Worm (Caenorhabditis elegans) whole organism, L3 larva: Measurements from ENCODE around the gene ZK105.3.

Experiments used
- R02D3.7 ChIP-seq: fragments of 150-350 bp; optimal IDR thresholded peaks from 2 replicates; lab custom pipeline; 2014; ENCODE audit warnings: missing biosample characterization, missing genetic modification characterization
- ZK546.5 ChIP-seq: sonication (generic microtip); optimal IDR thresholded peaks from 2 replicates; lab custom pipeline; 2017; ENCODE audit warnings: missing biosample characterization, missing genetic modification characterization
- ama-1 ChIP-seq: fragments of 150-350 bp; optimal IDR thresholded peaks from 2 replicates; lab custom pipeline; 2018
- ceh-16 ChIP-seq: sonication (generic microtip); optimal IDR thresholded peaks from 2 replicates; lab custom pipeline; 2017; ENCODE audit warnings: missing biosample characterization, missing genetic modification characterization
- ceh-28 ChIP-seq: fragments of 150-350 bp; optimal IDR thresholded peaks from 2 replicates; lab custom pipeline; 2014; ENCODE audit warnings: missing biosample characterization, missing genetic modification reagents, missing genetic modification characterization
- ceh-82 ChIP-seq: fragments of 150-350 bp; optimal IDR thresholded peaks from 2 replicates; lab custom pipeline; 2014; ENCODE audit warnings: missing biosample characterization, missing genetic modification characterization
- egl-27 ChIP-seq: sonication (generic microtip); optimal IDR thresholded peaks from 4 replicates; lab custom pipeline; 2017; ENCODE audit warnings: missing biosample characterization, missing genetic modification reagents, missing genetic modification characterization
- egl-5 ChIP-seq: fragments of 150-350 bp; optimal IDR thresholded peaks from 2 replicates; lab custom pipeline; 2017; ENCODE audit warnings: missing biosample characterization, missing genetic modification reagents, missing genetic modification characterization, inconsistent platforms
- elt-1 ChIP-seq: fragments of 150-350 bp; optimal IDR thresholded peaks from 2 replicates; lab custom pipeline; 2014; ENCODE audit warnings: missing biosample characterization, missing genetic modification characterization
- elt-2 ChIP-seq: sonication (generic microtip); optimal IDR thresholded peaks from 2 replicates; lab custom pipeline; 2016; ENCODE audit warnings: missing genetic modification reagents, mild to moderate bottlenecking, missing genetic modification characterization, missing compliant biosample characterization
- eor-1 ChIP-seq, 2 experiments: fragments of 150-350 bp; optimal IDR thresholded peaks; 2 replicates each; lab custom pipeline; 2014 to 2018; ENCODE audit warnings: missing biosample characterization in 2 of 2, missing genetic modification characterization in 2 of 2
- fkh-10 ChIP-seq: sonication (generic microtip); optimal IDR thresholded peaks from 2 replicates; lab custom pipeline; 2017; ENCODE audit warnings: missing biosample characterization, missing genetic modification reagents, missing genetic modification characterization
- fkh-2 ChIP-seq: fragments of 150-350 bp; optimal IDR thresholded peaks from 2 replicates; lab custom pipeline; 2014; ENCODE audit warnings: missing biosample characterization, missing genetic modification reagents, missing genetic modification characterization
- fos-1 ChIP-seq: fragments of 150-350 bp; optimal IDR thresholded peaks from 2 replicates; lab custom pipeline; 2014; ENCODE audit warnings: missing biosample characterization, missing genetic modification characterization
- hmg-11 ChIP-seq: sonication (generic microtip); optimal IDR thresholded peaks from 2 replicates; lab custom pipeline; 2016; ENCODE audit warnings: missing genetic modification characterization, missing compliant biosample characterization
- jun-1 ChIP-seq: fragments of 150-350 bp; optimal IDR thresholded peaks from 2 replicates; lab custom pipeline; 2014; ENCODE audit warnings: missing biosample characterization, missing genetic modification reagents, missing genetic modification characterization
- lin-15B ChIP-seq: fragments of 150-350 bp; optimal IDR thresholded peaks from 2 replicates; lab custom pipeline; 2014; ENCODE audit warnings: missing biosample characterization, missing genetic modification characterization
- lin-39 ChIP-seq: fragments of 150-350 bp; optimal IDR thresholded peaks from 2 replicates; lab custom pipeline; 2018; ENCODE audit warnings: missing biosample characterization, missing genetic modification reagents, missing genetic modification characterization
- lsy-12 ChIP-seq: sonication (generic microtip); optimal IDR thresholded peaks from 2 replicates; lab custom pipeline; 2016; ENCODE audit warnings: mild to moderate bottlenecking, missing genetic modification characterization, missing compliant biosample characterization
- mml-1 ChIP-seq: fragments of 150-350 bp; sonication (generic microtip); optimal IDR thresholded peaks from 3 replicates; lab custom pipeline; 2014; ENCODE audit warnings: missing biosample characterization, missing genetic modification characterization
- nfya-1 ChIP-seq: sonication (generic microtip); optimal IDR thresholded peaks from 2 replicates; lab custom pipeline; 2017; ENCODE audit warnings: missing genetic modification characterization, mild to moderate bottlenecking, missing compliant biosample characterization, antibody characterized with exemption, moderate library complexity; ENCODE audit not compliant: insufficient read depth
- nhr-11 ChIP-seq: fragments of 150-350 bp; optimal IDR thresholded peaks from 2 replicates; lab custom pipeline; 2014; ENCODE audit warnings: missing biosample characterization, missing genetic modification characterization
- nhr-12 ChIP-seq: fragments of 150-350 bp; optimal IDR thresholded peaks from 2 replicates; lab custom pipeline; 2014; ENCODE audit warnings: missing biosample characterization, missing genetic modification characterization
- nhr-23 ChIP-seq: fragments of 150-350 bp; optimal IDR thresholded peaks from 2 replicates; lab custom pipeline; 2014; ENCODE audit warnings: missing biosample characterization, missing genetic modification reagents, missing genetic modification characterization
- nhr-237 ChIP-seq: fragments of 150-350 bp; optimal IDR thresholded peaks from 2 replicates; lab custom pipeline; 2014; ENCODE audit warnings: missing biosample characterization, missing genetic modification characterization
- nhr-25 ChIP-seq: sonication (generic microtip); optimal IDR thresholded peaks from 2 replicates; lab custom pipeline; 2017; ENCODE audit warnings: missing biosample characterization, missing genetic modification characterization
- nhr-28 ChIP-seq: fragments of 150-350 bp; optimal IDR thresholded peaks from 2 replicates; lab custom pipeline; 2014; ENCODE audit warnings: missing biosample characterization, missing genetic modification characterization
- nhr-43 ChIP-seq: sonication (generic microtip); optimal IDR thresholded peaks from 2 replicates; lab custom pipeline; 2016; ENCODE audit warnings: mild to moderate bottlenecking, missing genetic modification characterization, missing compliant biosample characterization; ENCODE audit not compliant: poor library complexity, severe bottlenecking
- nhr-67 ChIP-seq: fragments of 150-350 bp; optimal IDR thresholded peaks from 2 replicates; lab custom pipeline; 2014; ENCODE audit warnings: missing biosample characterization, missing genetic modification characterization
- nhr-76 ChIP-seq: fragments of 150-350 bp; sonication (generic microtip); optimal IDR thresholded peaks from 5 replicates; lab custom pipeline; 2014; ENCODE audit warnings: missing biosample characterization, missing genetic modification characterization
- nhr-77 ChIP-seq: fragments of 150-350 bp; optimal IDR thresholded peaks from 2 replicates; lab custom pipeline; 2014; ENCODE audit warnings: missing biosample characterization, missing genetic modification characterization
- pha-4 ChIP-seq: fragments of 150-350 bp; optimal IDR thresholded peaks from 2 replicates; lab custom pipeline; 2014; ENCODE audit warnings: missing biosample characterization, missing genetic modification reagents, missing genetic modification characterization
- pqm-1 ChIP-seq: fragments of 150-350 bp; optimal IDR thresholded peaks from 2 replicates; lab custom pipeline; 2017; ENCODE audit warnings: missing biosample characterization, missing genetic modification characterization, inconsistent platforms
- sea-2 ChIP-seq: fragments of 150-350 bp; sonication (generic microtip); optimal IDR thresholded peaks from 4 replicates; lab custom pipeline; 2014; ENCODE audit warnings: missing biosample characterization, missing genetic modification reagents, missing genetic modification characterization
- skn-1 ChIP-seq: fragments of 150-350 bp; optimal IDR thresholded peaks from 2 replicates; lab custom pipeline; 2014; ENCODE audit warnings: missing biosample characterization, missing genetic modification characterization
- snpc-4 ChIP-seq: fragments of 150-350 bp; optimal IDR thresholded peaks from 2 replicates; lab custom pipeline; 2014; ENCODE audit warnings: missing biosample characterization, missing genetic modification characterization
- tbx-2 ChIP-seq: sonication (generic microtip); optimal IDR thresholded peaks from 2 replicates; lab custom pipeline; 2016; ENCODE audit warnings: mild to moderate bottlenecking, missing genetic modification characterization, missing compliant biosample characterization
- unc-39 ChIP-seq: sonication (generic microtip); optimal IDR thresholded peaks from 4 replicates; lab custom pipeline; 2017; ENCODE audit warnings: missing biosample characterization, missing genetic modification characterization
- unc-62 ChIP-seq: fragments of 150-350 bp; sonication (generic microtip); optimal IDR thresholded peaks from 4 replicates; lab custom pipeline; 2014; ENCODE audit warnings: missing biosample characterization, missing genetic modification reagents, missing genetic modification characterization
- zag-1 ChIP-seq: fragments of 150-350 bp; optimal IDR thresholded peaks from 2 replicates; lab custom pipeline; 2014; ENCODE audit warnings: missing biosample characterization, missing genetic modification characterization
- ztf-11 ChIP-seq: fragments of 150-350 bp; optimal IDR thresholded peaks from 2 replicates; lab custom pipeline; 2014; ENCODE audit warnings: missing biosample characterization, missing genetic modification characterization
- ztf-4 ChIP-seq: fragments of 150-350 bp; optimal IDR thresholded peaks from 2 replicates; lab custom pipeline; 2014; ENCODE audit warnings: missing biosample characterization, missing genetic modification characterization

Gene ZK105.3

ce11 chrV:7696842-7697241, at the start of gene ZK105.3:
Gene ZK105.3 (plus strand): TSS chrV:7697142.
- TF ChIP-seq ZK546.5 (tag; lab: Kevin White, UChicago) (no peak), nhr-43 (tag; lab: Kevin White, UChicago) (no peak), pqm-1 (no peak), eor-1 (tag; optimal IDR thresholded peaks at IDR 0.05; lab: Kevin White, UChicago) (no peak), lin-39 (no peak), nhr-12 (no peak), tbx-2 (no peak), nhr-11 (tag; lab: Kevin White, UChicago) (no peak)

- TF ChIP-seq nhr-11 (tag; lab: Kevin White, UChicago) = no peak
- TF ChIP-seq egl-27 (tag; lab: Kevin White, UChicago) = no peak
Observed at ce11 chrV:7647147-7647546, 49.8 kb upstream of the ZK105.3 start.

- TF ChIP-seq fos-1 (no peak), ceh-82 (no peak), lin-39 (no peak), nfya-1 (tag; lab: Kevin White, UChicago) (no peak), pha-4 (tag; lab: Kevin White, UChicago) (no peak), unc-39 (tag; lab: Kevin White, UChicago) (no peak), lin-15B (tag; lab: Kevin White, UChicago) (no peak), nhr-237 (tag; lab: Kevin White, UChicago) (no peak), nhr-77 (tag; lab: Kevin White, UChicago) (no peak), hmg-11 (tag; lab: Kevin White, UChicago) (no peak), jun-1 (tag; lab: Kevin White, UChicago) (no peak), nhr-23 (tag; lab: Kevin White, UChicago) (no peak)
Observed at ce11 chrV:7649963-7650362, 47.0 kb upstream of the ZK105.3 start.

ce11 chrV:7651757-7652156, 45.2 kb upstream of the ZK105.3 start, which contains the start of gene srh-234:
Gene srh-234 (minus strand): TSS chrV:7651857.
- TF ChIP-seq nhr-25 (tag; lab: Kevin White, UChicago) (no peak), R02D3.7 (tag; lab: Kevin White, UChicago) (no peak), nhr-67 (tag; lab: Kevin White, UChicago) (no peak), elt-2 (tag; lab: Kevin White, UChicago) (no peak), sea-2 (GFP tag; lab: Kevin White, UChicago) (no peak), ztf-4 (no peak), mml-1 (tag; lab: Kevin White, UChicago) (no peak), nhr-11 (tag; lab: Kevin White, UChicago) (no peak), pqm-1 (no peak), tbx-2 (no peak), fos-1 (no peak), skn-1 (no peak)

ce11 chrV:7653567-7653966, 43.4 kb upstream of the ZK105.3 start, which contains the start of gene srh-200:
Gene srh-200 (minus strand): TSS chrV:7653667.
- TF ChIP-seq mml-1 (tag; lab: Kevin White, UChicago) (no peak), nhr-76 (tag; lab: Kevin White, UChicago) (no peak), fkh-10 (no peak), lsy-12 (tag; lab: Kevin White, UChicago) (no peak), ama-1 (no peak), R02D3.7 (tag; lab: Kevin White, UChicago) (no peak), elt-1 (tag; lab: Kevin White, UChicago) (no peak), hmg-11 (tag; lab: Kevin White, UChicago) (no peak), nhr-12 (no peak), snpc-4 (tag; lab: Kevin White, UChicago) (no peak)
- TF ChIP-seq, all 47 proteins: peak for 0

ce11 chrV:7667940-7668339, 29.0 kb upstream of the ZK105.3 start, which contains the start of gene C12D5.5:
Gene C12D5.5 (plus strand): TSS chrV:7668240.
- TF ChIP-seq eor-1 (tag; optimal IDR thresholded peaks at IDR 0.05; lab: Kevin White, UChicago) (no peak), ceh-16 (tag; lab: Kevin White, UChicago) (no peak), unc-62 (no peak), zag-1 (no peak), nhr-25 (tag; lab: Kevin White, UChicago) (no peak), ceh-82 (no peak), ztf-11 (tag; lab: Kevin White, UChicago) (no peak), egl-5 (tag; lab: Kevin White, UChicago) (no peak), nhr-11 (tag; lab: Kevin White, UChicago) (no peak), ceh-28 (tag; lab: Kevin White, UChicago) (no peak), nfya-1 (tag; lab: Kevin White, UChicago) (no peak), nhr-28 (tag; lab: Kevin White, UChicago) (no peak), ama-1 (no peak), mml-1 (tag; lab: Kevin White, UChicago) (no peak), ztf-4 (no peak), fkh-2 (tag; lab: Kevin White, UChicago) (no peak), elt-1 (tag; lab: Kevin White, UChicago) (no peak), nhr-76 (tag; lab: Kevin White, UChicago) (no peak)
